Fruit fly (Drosophila melanogaster) S2 (cell line): ENCODE results near the gene CG3119.

ENCODE experiments used
- CG8478 ChIP-seq: fragments of >200 bp; optimal IDR thresholded peaks from 2 replicates; lab custom pipeline; 2018
- CTCF ChIP-seq, 2 experiments: fragments of >200 bp; optimal IDR thresholded peaks; 2 replicates each; lab custom pipeline; 2018

- no peak for TF ChIP-seq CG8478 (lab: Kevin White, UChicago)
- no peak for TF ChIP-seq CTCF (optimal IDR thresholded peaks at IDR 0.05; lab: Kevin White, UChicago)
These were observed 36.5 kb downstream of the CG3119 start for dm6 chr2L:2800956-2801776.
